Fruit fly (Drosophila melanogaster) whole organism, prepupa: ENCODE data around the gene Serinc.

Source experiments
- CG10631 ChIP-seq: fragments of 200-800 bp; sonication (Bioruptor generic); optimal IDR thresholded peaks from 2 replicates; lab custom pipeline; 2016; ENCODE audit warnings: missing biosample characterization, missing genetic modification characterization
- CG10669 ChIP-seq: fragments of 200-800 bp; sonication (Bioruptor generic); optimal IDR thresholded peaks from 3 replicates; lab custom pipeline; 2018; ENCODE audit warnings: missing biosample characterization, mild to moderate bottlenecking, missing genetic modification characterization, moderate library complexity
- CG11294 ChIP-seq: fragments of 200-800 bp; sonication (Bioruptor generic); IDR thresholded peaks from 2 replicates; pipeline ENCODE4 v1.3.6; 2022; ENCODE audit warnings: missing biosample characterization, missing genetic modification characterization
- CG11902 ChIP-seq: fragments of 200-800 bp; sonication (Bioruptor generic); optimal IDR thresholded peaks from 3 replicates; lab custom pipeline; 2016; ENCODE audit warnings: missing biosample characterization, missing genetic modification characterization
- CG1621 ChIP-seq: fragments of 200-800 bp; sonication (Bioruptor generic); optimal IDR thresholded peaks from 3 replicates; lab custom pipeline; 2018; ENCODE audit warnings: missing biosample characterization, mild to moderate bottlenecking, missing genetic modification characterization
- CG16779 ChIP-seq: fragments of 200-800 bp; sonication (Bioruptor generic); optimal IDR thresholded peaks from 3 replicates; lab custom pipeline; 2017; ENCODE audit warnings: missing biosample characterization, mild to moderate bottlenecking, missing genetic modification characterization
- CG31627 ChIP-seq: fragments of 200-800 bp; sonication (Bioruptor generic); optimal IDR thresholded peaks from 3 replicates; lab custom pipeline; 2016; ENCODE audit warnings: missing biosample characterization, missing genetic modification characterization
- CG34406 ChIP-seq: fragments of 200-800 bp; sonication (Bioruptor generic); optimal IDR thresholded peaks from 3 replicates; lab custom pipeline; 2016; ENCODE audit warnings: missing biosample characterization, missing genetic modification characterization
- CG3919 ChIP-seq: fragments of 200-800 bp; sonication (Bioruptor generic); optimal IDR thresholded peaks from 3 replicates; lab custom pipeline; 2016; ENCODE audit warnings: missing biosample characterization, missing genetic modification characterization
- CG6163 ChIP-seq: fragments of 200-800 bp; sonication (Bioruptor generic); IDR thresholded peaks from 3 replicates; pipeline ENCODE4 v1.3.6; 2022; ENCODE audit warnings: missing biosample characterization, missing genetic modification characterization
- CG6276 ChIP-seq: fragments of 200-800 bp; sonication (Bioruptor generic); optimal IDR thresholded peaks from 2 replicates; lab custom pipeline; 2017; ENCODE audit warnings: missing biosample characterization, mild to moderate bottlenecking, missing genetic modification characterization
- CG6808 ChIP-seq: fragments of 200-800 bp; sonication (Bioruptor generic); optimal IDR thresholded peaks from 3 replicates; lab custom pipeline; 2017; ENCODE audit warnings: missing biosample characterization, missing genetic modification characterization, mild to moderate bottlenecking, moderate library complexity, missing genetic modification reagents
- CG6854 ChIP-seq: fragments of 200-800 bp; sonication (Bioruptor generic); optimal IDR thresholded peaks from 2 replicates; lab custom pipeline; 2017; ENCODE audit warnings: missing biosample characterization, mild to moderate bottlenecking, missing genetic modification characterization
- CG8119 ChIP-seq: fragments of 200-800 bp; sonication (Bioruptor generic); IDR thresholded peaks from 3 replicates; pipeline ENCODE4 v1.3.6; 2022; ENCODE audit warnings: missing biosample characterization, missing genetic modification characterization
- CG8319 ChIP-seq: fragments of 200-800 bp; sonication (Bioruptor generic); optimal IDR thresholded peaks from 3 replicates; lab custom pipeline; 2016; ENCODE audit warnings: missing biosample characterization, missing genetic modification characterization
- CG8632 ChIP-seq: fragments of 200-800 bp; sonication (Bioruptor generic); optimal IDR thresholded peaks from 3 replicates; lab custom pipeline; 2016; ENCODE audit warnings: missing biosample characterization, missing genetic modification characterization
- CG9139 ChIP-seq: fragments of 200-800 bp; sonication (Bioruptor generic); optimal IDR thresholded peaks from 3 replicates; lab custom pipeline; 2017; ENCODE audit warnings: missing biosample characterization, mild to moderate bottlenecking, missing genetic modification characterization
- Eip75B ChIP-seq: fragments of 200-800 bp; sonication (Bioruptor generic); optimal IDR thresholded peaks from 3 replicates; lab custom pipeline; 2016; ENCODE audit warnings: missing biosample characterization, missing genetic modification characterization
- Eip78C ChIP-seq: fragments of 200-800 bp; sonication (Bioruptor generic); peaks from one replicate; lab custom pipeline; 2016; ENCODE audit warnings: missing biosample characterization, missing genetic modification characterization
- Eip93F ChIP-seq: fragments of 200-800 bp; sonication (Bioruptor generic); optimal IDR thresholded peaks from 2 replicates; lab custom pipeline; 2016; ENCODE audit warnings: missing biosample characterization, mild to moderate bottlenecking, missing genetic modification characterization
- Ets21C ChIP-seq: fragments of 200-800 bp; sonication (Bioruptor generic); optimal IDR thresholded peaks from 3 replicates; lab custom pipeline; 2016; ENCODE audit warnings: missing biosample characterization, missing genetic modification characterization
- Ets96B ChIP-seq: fragments of 200-800 bp; optimal IDR thresholded peaks from 2 replicates; lab custom pipeline; 2019; ENCODE audit warnings: missing biosample characterization, mild to moderate bottlenecking, missing genetic modification characterization, moderate library complexity
- Gug ChIP-seq: fragments of 200-800 bp; sonication (Bioruptor generic); IDR thresholded peaks from 2 replicates; pipeline ENCODE4 v1.3.6; 2022; ENCODE audit warnings: missing biosample characterization, missing genetic modification characterization
- Hr38 ChIP-seq: sonication (Bioruptor generic); optimal IDR thresholded peaks from 2 replicates; lab custom pipeline; 2016; ENCODE audit warnings: missing biosample characterization, missing genetic modification characterization
- Hr39 ChIP-seq: fragments of 200-800 bp; sonication (Bioruptor generic); optimal IDR thresholded peaks from 2 replicates; lab custom pipeline; 2016; ENCODE audit warnings: missing biosample characterization, missing genetic modification characterization
- Lpt ChIP-seq: fragments of 200-800 bp; sonication (Bioruptor generic); optimal IDR thresholded peaks from 3 replicates; lab custom pipeline; 2016; ENCODE audit warnings: missing biosample characterization, missing genetic modification characterization
- Met ChIP-seq: fragments of 200-800 bp; sonication (Bioruptor generic); optimal IDR thresholded peaks from 3 replicates; lab custom pipeline; 2016; ENCODE audit warnings: missing biosample characterization, missing genetic modification characterization
- OdsH ChIP-seq: fragments of 200-800 bp; sonication (Bioruptor generic); optimal IDR thresholded peaks from 3 replicates; lab custom pipeline; 2016; ENCODE audit warnings: missing biosample characterization, missing genetic modification characterization
- Smox ChIP-seq: fragments of 200-800 bp; sonication (Bioruptor generic); optimal IDR thresholded peaks from 3 replicates; lab custom pipeline; 2016; ENCODE audit warnings: missing biosample characterization, missing genetic modification characterization
- Sox102F ChIP-seq: fragments of 200-800 bp; sonication (Bioruptor generic); optimal IDR thresholded peaks from 2 replicates; lab custom pipeline; 2016; ENCODE audit warnings: missing biosample characterization, mild to moderate bottlenecking, missing genetic modification characterization
- Sox14 ChIP-seq: fragments of 200-800 bp; sonication (Bioruptor generic); optimal IDR thresholded peaks from 3 replicates; lab custom pipeline; 2016; ENCODE audit warnings: missing biosample characterization, missing genetic modification characterization
- Sox15 ChIP-seq: fragments of 200-800 bp; sonication (Bioruptor generic); optimal IDR thresholded peaks from 3 replicates; lab custom pipeline; 2016; ENCODE audit warnings: missing biosample characterization, missing genetic modification characterization
- achi ChIP-seq: fragments of 200-800 bp; sonication (Bioruptor generic); optimal IDR thresholded peaks from 3 replicates; lab custom pipeline; 2016; ENCODE audit warnings: missing biosample characterization, missing genetic modification characterization
- acj6 ChIP-seq: fragments of 200-800 bp; sonication (Bioruptor generic); optimal IDR thresholded peaks from 3 replicates; lab custom pipeline; 2016; ENCODE audit warnings: missing biosample characterization, missing genetic modification characterization
- dac ChIP-seq: fragments of 200-800 bp; sonication (Bioruptor generic); optimal IDR thresholded peaks from 2 replicates; lab custom pipeline; 2017; ENCODE audit warnings: missing biosample characterization, mild to moderate bottlenecking, missing genetic modification characterization
- dsx ChIP-seq: fragments of 200-800 bp; optimal IDR thresholded peaks from 3 replicates; lab custom pipeline; 2019; ENCODE audit warnings: missing biosample characterization, mild to moderate bottlenecking, missing genetic modification characterization, moderate library complexity; ENCODE audit not compliant: poor library complexity, severe bottlenecking
- eg ChIP-seq: fragments of 200-800 bp; sonication (Bioruptor generic); IDR thresholded peaks from 3 replicates; pipeline ENCODE4 v1.3.6; 2022; ENCODE audit warnings: missing biosample characterization, missing genetic modification characterization
- esn ChIP-seq: fragments of 200-800 bp; sonication (Bioruptor generic); optimal IDR thresholded peaks from 2 replicates; lab custom pipeline; 2016; ENCODE audit warnings: missing biosample characterization, mild to moderate bottlenecking, missing genetic modification characterization, moderate library complexity
- fkh ChIP-seq: fragments of 200-800 bp; sonication (Bioruptor generic); optimal IDR thresholded peaks from 3 replicates; lab custom pipeline; 2017; ENCODE audit warnings: missing biosample characterization, mild to moderate bottlenecking, missing genetic modification characterization, moderate library complexity
- lz ChIP-seq: fragments of 200-800 bp; sonication (Bioruptor generic); optimal IDR thresholded peaks from 3 replicates; lab custom pipeline; 2016; ENCODE audit warnings: missing biosample characterization, missing genetic modification characterization
- net ChIP-seq: fragments of 200-800 bp; sonication (Bioruptor generic); optimal IDR thresholded peaks from 3 replicates; lab custom pipeline; 2016; ENCODE audit warnings: missing biosample characterization, missing genetic modification characterization
- salr ChIP-seq, 2 experiments: fragments of 200-800 bp; sonication (Bioruptor generic); optimal IDR thresholded peaks; 3 replicates each; lab custom pipeline; 2016 to 2018; ENCODE audit warnings: missing biosample characterization in 2 of 2, missing genetic modification characterization in 2 of 2, mild to moderate bottlenecking in 1 of 2
- spab ChIP-seq: fragments of 200-800 bp; sonication (Bioruptor generic); optimal IDR thresholded peaks from 2 replicates; lab custom pipeline; 2017; ENCODE audit warnings: missing biosample characterization, mild to moderate bottlenecking, missing genetic modification characterization, missing genetic modification reagents
- ss ChIP-seq, 2 experiments: fragments of 200-800 bp; sonication (Bioruptor generic); optimal IDR thresholded peaks; 2 replicates in 1 of 2; 3 replicates in 1 of 2; lab custom pipeline; 2017 to 2018; ENCODE audit warnings: mild to moderate bottlenecking in 2 of 2, missing biosample characterization in 2 of 2, missing genetic modification characterization in 2 of 2, moderate library complexity in 1 of 2
- svp ChIP-seq: fragments of 200-800 bp; sonication (Bioruptor generic); peaks from one replicate; lab custom pipeline; 2016; ENCODE audit warnings: missing biosample characterization, missing genetic modification characterization
- topi ChIP-seq: fragments of 200-800 bp; sonication (Bioruptor generic); optimal IDR thresholded peaks from 3 replicates; lab custom pipeline; 2016; ENCODE audit warnings: missing biosample characterization, missing genetic modification characterization
- vri ChIP-seq: fragments of 200-800 bp; sonication (Bioruptor generic); optimal IDR thresholded peaks from 3 replicates; lab custom pipeline; 2016; ENCODE audit warnings: missing biosample characterization, mild to moderate bottlenecking, missing genetic modification characterization

Gene Serinc

DNA sequence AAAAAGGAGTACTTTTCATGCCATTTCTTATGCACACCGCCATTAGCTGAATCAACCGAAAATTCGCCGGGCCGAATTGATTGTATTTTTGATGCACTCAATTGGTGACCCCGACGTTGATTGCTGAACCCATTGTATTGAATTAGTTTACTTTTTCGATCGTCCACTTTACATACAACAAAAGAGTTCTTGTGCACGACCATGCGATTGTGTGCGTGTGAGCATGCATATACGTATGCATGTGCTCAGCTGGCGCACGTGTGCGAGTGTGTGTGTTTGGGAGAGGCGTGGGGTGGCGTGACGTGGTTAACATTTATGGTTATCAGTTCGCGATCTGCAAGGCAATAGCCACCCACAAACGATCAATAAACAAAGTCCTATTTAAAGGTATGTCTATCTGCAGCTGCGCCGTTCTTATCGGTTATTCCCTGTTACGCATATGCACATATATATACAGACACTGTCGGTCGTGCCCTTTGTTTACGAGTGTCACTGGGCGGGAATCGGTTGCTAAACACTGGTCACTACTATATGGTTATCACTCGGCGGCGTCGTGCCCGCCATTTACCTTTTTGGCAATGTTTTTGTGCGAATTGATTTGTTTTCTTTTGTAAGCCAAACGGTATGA lies 27.2 kb upstream of the Serinc start:
- TF ChIP-seq CG11294 (GFP tag; lab: Robert Waterston, UW) (no peak), OdsH (GFP tag; lab: Kevin White, UChicago) (no peak), CG9139 (peak; percentile 37), Ets21C (no peak), Ets96B (no peak), CG31627 (no peak), Eip93F (no peak), Eip75B (GFP tag; lab: Kevin White, UChicago) (no peak), Eip78C (peak; percentile 60), Lpt (GFP tag; lab: Kevin White, UChicago) (no peak), Hr39 (GFP tag; lab: Kevin White, UChicago) (no peak), dsx (GFP tag; lab: Kevin White, UChicago) (peak; percentile 15), net (GFP tag; lab: Kevin White, UChicago) (no peak), CG10669 (GFP tag; lab: Kevin White, UChicago) (no peak), achi (GFP tag; lab: Kevin White, UChicago) (no peak), acj6 (GFP tag; lab: Kevin White, UChicago) (no peak), salr (GFP tag; optimal IDR thresholded peaks at IDR 0.05; lab: Kevin White, UChicago) (no peak), topi (no peak), spab (GFP tag; lab: Kevin White, UChicago) (no peak), CG3919 (GFP tag; lab: Kevin White, UChicago) (no peak), dac (GFP tag; lab: Kevin White, UChicago) (no peak), CG8319 (GFP tag; lab: Kevin White, UChicago) (peak; percentile 88), lz (GFP tag; lab: Kevin White, UChicago) (no peak), CG16779 (tag; lab: Kevin White, UChicago) (peak; percentile 68), CG8119 (GFP tag; lab: Robert Waterston, UW) (peak; percentile 33; the same call in 1 of the 3 replicates), esn (GFP tag; lab: Kevin White, UChicago) (no peak), Gug (no peak), CG10631 (GFP tag; lab: Kevin White, UChicago) (no peak), Sox15 (GFP tag; lab: Kevin White, UChicago) (no peak), eg (GFP tag; lab: Robert Waterston, UW) (no peak), vri (GFP tag; lab: Kevin White, UChicago) (peak; percentile 84), CG8632 (peak; percentile 11), CG11902 (no peak), svp (GFP tag; lab: Kevin White, UChicago) (peak; percentile 86), CG6163 (GFP tag; lab: Robert Waterston, UW) (no peak), CG6276 (GFP tag; lab: Kevin White, UChicago) (peak; percentile 19), Met (GFP tag; lab: Kevin White, UChicago) (no peak), Sox102F (no peak), CG6854 (GFP tag; lab: Kevin White, UChicago) (no peak), CG34406 (GFP tag; lab: Kevin White, UChicago) (no peak), Hr38 (no peak), CG1621 (no peak), Smox (GFP tag; lab: Kevin White, UChicago) (no peak), CG6808 (GFP tag; lab: Kevin White, UChicago) (peak; percentile 47), fkh (GFP tag; lab: Kevin White, UChicago) (peak; percentile 36), Sox14 (peak; percentile 32), ss (GFP tag; optimal IDR thresholded peaks at IDR 0.05; lab: Kevin White, UChicago) (peak; percentile 83)
- TF ChIP-seq, all 60 proteins: peak for 14
